Fruit fly (Drosophila melanogaster) whole organism, embryonic: ENCODE measurements around the gene mAcon1.

Source experiments
- CG11696 ChIP-seq: fragments of 200-800 bp; sonication (Bioruptor generic); IDR thresholded peaks from 2 replicates; pipeline ENCODE4 v1.3.6; 2022; ENCODE audit warnings: missing biosample characterization, missing genetic modification characterization
- CG12744 ChIP-seq: fragments of 200-800 bp; sonication (Bioruptor generic); optimal IDR thresholded peaks from 2 replicates; lab custom pipeline; 2016; ENCODE audit warnings: missing biosample characterization, missing genetic modification characterization
- CG14014 ChIP-seq: fragments of 200-800 bp; sonication (Bioruptor generic); IDR thresholded peaks from 2 replicates; pipeline ENCODE4 v1.3.6; 2022; ENCODE audit warnings: missing biosample characterization, missing genetic modification characterization
- CG15073 ChIP-seq: fragments of 200-800 bp; sonication (Bioruptor generic); optimal IDR thresholded peaks from 2 replicates; lab custom pipeline; 2016; ENCODE audit warnings: missing biosample characterization, missing genetic modification characterization
- CG15269 ChIP-seq: fragments of 200-800 bp; sonication (Bioruptor generic); optimal IDR thresholded peaks from 2 replicates; lab custom pipeline; 2018; ENCODE audit warnings: missing biosample characterization, mild to moderate bottlenecking, missing genetic modification characterization, moderate library complexity
- CG1602 ChIP-seq: fragments of 200-800 bp; sonication (Bioruptor generic); optimal IDR thresholded peaks from 3 replicates; lab custom pipeline; 2016; ENCODE audit warnings: missing biosample characterization, missing genetic modification characterization
- CG1603 ChIP-seq: fragments of 200-800 bp; sonication (Bioruptor generic); optimal IDR thresholded peaks from 2 replicates; lab custom pipeline; 2019; ENCODE audit warnings: missing biosample characterization, mild to moderate bottlenecking, missing genetic modification characterization, moderate library complexity
- CG17912 ChIP-seq: fragments of 200-800 bp; sonication (Bioruptor generic); optimal IDR thresholded peaks from 2 replicates; lab custom pipeline; 2018; ENCODE audit warnings: missing biosample characterization, mild to moderate bottlenecking, missing genetic modification characterization
- CG3281 ChIP-seq: fragments of 200-800 bp; sonication (Bioruptor generic); optimal IDR thresholded peaks from 3 replicates; lab custom pipeline; 2017; ENCODE audit warnings: missing biosample characterization, mild to moderate bottlenecking, missing genetic modification characterization
- CG4404 ChIP-seq: fragments of 200-800 bp; sonication (Bioruptor generic); IDR thresholded peaks from 2 replicates; pipeline ENCODE4 v1.3.6; 2022; ENCODE audit warnings: missing biosample characterization, missing genetic modification characterization
- CG4820 ChIP-seq: fragments of 200-800 bp; sonication (Bioruptor generic); optimal IDR thresholded peaks from 3 replicates; lab custom pipeline; 2016; ENCODE audit warnings: missing biosample characterization, missing genetic modification characterization
- CG5180 ChIP-seq: fragments of 200-800 bp; sonication (Bioruptor generic); optimal IDR thresholded peaks from 3 replicates; lab custom pipeline; 2017; ENCODE audit warnings: missing biosample characterization, missing genetic modification characterization, mild to moderate bottlenecking, moderate library complexity, missing genetic modification reagents
- CG6683 ChIP-seq: fragments of 200-800 bp; sonication (Bioruptor generic); optimal IDR thresholded peaks from 2 replicates; lab custom pipeline; 2017; ENCODE audit warnings: missing biosample characterization, mild to moderate bottlenecking, missing genetic modification characterization, missing genetic modification reagents
- CG7786 ChIP-seq: fragments of 200-800 bp; sonication (Bioruptor generic); optimal IDR thresholded peaks from 2 replicates; lab custom pipeline; 2016; ENCODE audit warnings: missing biosample characterization, missing genetic modification characterization
- CG7987 ChIP-seq: fragments of 200-800 bp; sonication (Bioruptor generic); optimal IDR thresholded peaks from 2 replicates; lab custom pipeline; 2018; ENCODE audit warnings: missing biosample characterization, mild to moderate bottlenecking, missing genetic modification characterization, moderate library complexity
- CG9609 ChIP-seq: fragments of 200-800 bp; sonication (Bioruptor generic); optimal IDR thresholded peaks from 3 replicates; lab custom pipeline; 2016; ENCODE audit warnings: missing biosample characterization, missing genetic modification characterization
- Doc2 ChIP-seq: fragments of 200-800 bp; sonication (Bioruptor generic); IDR thresholded peaks from 2 replicates; pipeline ENCODE4 v1.3.6; 2022; ENCODE audit warnings: missing biosample characterization, missing genetic modification characterization
- Dref ChIP-seq: fragments of 200-800 bp; sonication (Bioruptor generic); IDR thresholded peaks from 2 replicates; pipeline ENCODE4 v1.3.6; 2022; ENCODE audit warnings: missing biosample characterization, missing genetic modification characterization
- HLH3B ChIP-seq: fragments of 200-800 bp; sonication (Bioruptor generic); IDR thresholded peaks from 2 replicates; pipeline ENCODE4 v1.3.6; 2022; ENCODE audit warnings: missing biosample characterization, missing genetic modification characterization
- Hr39 ChIP-seq: fragments of >200 bp; optimal IDR thresholded peaks from 2 replicates; lab custom pipeline; 2017
- Hr78 ChIP-seq, 2 experiments: fragments of 200-800 bp in 1 of 2; fragments of >200 bp in 1 of 2; sonication (Bioruptor generic) in 1 of 2; optimal IDR thresholded peaks; 2 replicates each; lab custom pipeline; 2017 to 2019; ENCODE audit warnings: missing biosample characterization in 2 of 2, missing genetic modification characterization in 2 of 2, mild to moderate bottlenecking in 1 of 2, moderate library complexity in 1 of 2
- NC2β ChIP-seq: fragments of 200-800 bp; sonication (Bioruptor generic); optimal IDR thresholded peaks from 2 replicates; lab custom pipeline; 2016; ENCODE audit warnings: missing biosample characterization, missing genetic modification characterization
- PHDP ChIP-seq: fragments of 200-800 bp; sonication (Bioruptor generic); optimal IDR thresholded peaks from 3 replicates; lab custom pipeline; 2018; ENCODE audit warnings: missing biosample characterization, mild to moderate bottlenecking, missing genetic modification characterization, moderate library complexity
- Ptx1 ChIP-seq: fragments of 200-800 bp; sonication (Bioruptor generic); IDR thresholded peaks from 2 replicates; pipeline ENCODE4 v1.3.6; 2022; ENCODE audit warnings: missing biosample characterization, missing genetic modification characterization
- Side ChIP-seq: fragments of 200-800 bp; sonication (Bioruptor generic); optimal IDR thresholded peaks from 2 replicates; lab custom pipeline; 2016; ENCODE audit warnings: missing biosample characterization, missing genetic modification characterization
- aop ChIP-seq: fragments of 200-800 bp; sonication (Bioruptor generic); IDR thresholded peaks from 2 replicates; pipeline ENCODE4 v1.3.6; 2022; ENCODE audit warnings: missing biosample characterization, missing genetic modification characterization
- ara ChIP-seq: fragments of 200-800 bp; sonication (Bioruptor generic); IDR thresholded peaks from 2 replicates; pipeline ENCODE4 v1.3.6; 2022; ENCODE audit warnings: missing biosample characterization, missing genetic modification characterization
- bsh ChIP-seq, 2 experiments: fragments of 200-800 bp; sonication (Bioruptor generic); optimal IDR thresholded peaks; 2 replicates each; lab custom pipeline; 2017 to 2018; ENCODE audit warnings: mild to moderate bottlenecking in 2 of 2, missing biosample characterization in 2 of 2, missing genetic modification characterization in 2 of 2, moderate library complexity in 1 of 2
- dimm ChIP-seq: fragments of 200-800 bp; sonication (Bioruptor generic); IDR thresholded peaks from 2 replicates; pipeline ENCODE4 v1.3.6; 2022; ENCODE audit warnings: missing biosample characterization, missing genetic modification characterization
- dpn ChIP-seq, 2 experiments: fragments of 200-800 bp; sonication (Bioruptor generic); optimal IDR thresholded peaks; 3 replicates each; lab custom pipeline; 2016; ENCODE audit warnings: missing biosample characterization in 2 of 2, missing genetic modification characterization in 2 of 2
- fu2 ChIP-seq: fragments of 200-800 bp; sonication (Bioruptor generic); optimal IDR thresholded peaks from 2 replicates; lab custom pipeline; 2016; ENCODE audit warnings: missing biosample characterization, missing genetic modification characterization
- gem ChIP-seq: fragments of 200-800 bp; sonication (Bioruptor generic); optimal IDR thresholded peaks from 2 replicates; lab custom pipeline; 2019; ENCODE audit warnings: missing biosample characterization, mild to moderate bottlenecking, missing genetic modification characterization, moderate library complexity
- ham ChIP-seq: fragments of 200-800 bp; sonication (Bioruptor generic); IDR thresholded peaks from 2 replicates; pipeline ENCODE4 v1.3.6; 2022; ENCODE audit warnings: missing biosample characterization, missing genetic modification characterization
- maf-S ChIP-seq: fragments of 200-800 bp; sonication (Bioruptor generic); optimal IDR thresholded peaks from 2 replicates; lab custom pipeline; 2016; ENCODE audit warnings: missing biosample characterization, missing genetic modification characterization
- odd ChIP-seq: fragments of 200-800 bp; sonication (Bioruptor generic); optimal IDR thresholded peaks from 2 replicates; lab custom pipeline; 2017; ENCODE audit warnings: missing biosample characterization, mild to moderate bottlenecking, missing genetic modification characterization
- org-1 ChIP-seq: fragments of 200-800 bp; sonication (Bioruptor generic); optimal IDR thresholded peaks from 2 replicates; lab custom pipeline; 2017; ENCODE audit warnings: missing biosample characterization, missing genetic modification characterization
- otp ChIP-seq: fragments of 200-800 bp; sonication (Bioruptor generic); IDR thresholded peaks from 3 replicates; pipeline ENCODE4, ENCODE4 v1.3.6; 2022; ENCODE audit warnings: missing biosample characterization, missing genetic modification characterization
- p53 ChIP-seq: fragments of 200-800 bp; sonication (Bioruptor generic); optimal IDR thresholded peaks from 2 replicates; lab custom pipeline; 2016; ENCODE audit warnings: missing biosample characterization, missing genetic modification characterization
- pfk ChIP-seq: fragments of 200-800 bp; sonication (Bioruptor generic); optimal IDR thresholded peaks from 2 replicates; lab custom pipeline; 2018; ENCODE audit warnings: missing biosample characterization, mild to moderate bottlenecking, missing genetic modification characterization, moderate library complexity
- pita ChIP-seq: fragments of 200-800 bp; sonication (Bioruptor generic); optimal IDR thresholded peaks from 2 replicates; lab custom pipeline; 2017; ENCODE audit warnings: missing biosample characterization, mild to moderate bottlenecking, missing genetic modification characterization
- pros ChIP-seq: fragments of 200-800 bp; sonication (Bioruptor generic); optimal IDR thresholded peaks from 3 replicates; lab custom pipeline; 2019; ENCODE audit warnings: missing biosample characterization, mild to moderate bottlenecking, missing genetic modification characterization, moderate library complexity
- ranshi ChIP-seq: fragments of 200-800 bp; sonication (Bioruptor generic); IDR thresholded peaks from 2 replicates; pipeline ENCODE4 v1.3.6; 2022; ENCODE audit warnings: missing biosample characterization, missing genetic modification characterization
- repo ChIP-seq: fragments of 200-800 bp; sonication (Bioruptor generic); optimal IDR thresholded peaks from 2 replicates; lab custom pipeline; 2016; ENCODE audit warnings: missing biosample characterization, missing genetic modification characterization
- row ChIP-seq: fragments of 200-800 bp; sonication (Bioruptor generic); IDR thresholded peaks from 3 replicates; pipeline ENCODE4 v1.3.6; 2022; ENCODE audit warnings: missing biosample characterization, missing genetic modification characterization
- sc ChIP-seq, 3 experiments: fragments of >200 bp in 2 of 3; fragments of 200-800 bp in 1 of 3; sonication (Bioruptor generic) in 1 of 3; optimal IDR thresholded peaks; 2 replicates in 2 of 3; 3 replicates in 1 of 3; lab custom pipeline; 2017; ENCODE audit warnings: mild to moderate bottlenecking in 1 of 3, missing biosample characterization in 1 of 3, missing genetic modification characterization in 1 of 3, missing genetic modification reagents in 1 of 3
- sima ChIP-seq: fragments of 200-800 bp; sonication (Bioruptor generic); optimal IDR thresholded peaks from 2 replicates; lab custom pipeline; 2016; ENCODE audit warnings: missing biosample characterization, missing genetic modification characterization
- sisA ChIP-seq: fragments of 200-800 bp; sonication (Bioruptor generic); IDR thresholded peaks from 2 replicates; pipeline ENCODE4 v1.3.6; 2022; ENCODE audit warnings: missing biosample characterization, missing genetic modification characterization
- stc ChIP-seq: fragments of 200-800 bp; sonication (Bioruptor generic); IDR thresholded peaks from 2 replicates; pipeline ENCODE4 v1.3.6; 2022; ENCODE audit warnings: missing biosample characterization, missing genetic modification characterization
- stwl ChIP-seq: fragments of 200-800 bp; sonication (Bioruptor generic); optimal IDR thresholded peaks from 3 replicates; lab custom pipeline; 2018; ENCODE audit warnings: missing biosample characterization, mild to moderate bottlenecking, missing genetic modification characterization, moderate library complexity
- usp ChIP-seq: fragments of >200 bp; optimal IDR thresholded peaks from 2 replicates; lab custom pipeline; 2017; ENCODE audit warnings: missing biosample characterization, missing genetic modification characterization
- vnd ChIP-seq: fragments of 200-800 bp; sonication (Bioruptor generic); IDR thresholded peaks from 3 replicates; pipeline ENCODE4 v1.3.6; 2022; ENCODE audit warnings: missing biosample characterization, missing genetic modification characterization; ENCODE audit not compliant: partially characterized antibody
- z ChIP-seq: fragments of 200-800 bp; sonication (Bioruptor generic); IDR thresholded peaks from 3 replicates; pipeline ENCODE4 v1.3.6; 2022; ENCODE audit warnings: missing biosample characterization, missing genetic modification characterization

mAcon1 gene

dm6 chr2L:21142972-21143385 lies 25.4 kb upstream of the mAcon1 start, which contains the start of gene pths (continued):
- TF ChIP-seq CG1602 (GFP tag; lab: Kevin White, UChicago) = peak; percentile 56
- peak; percentile 38 for TF ChIP-seq CG7786 (GFP tag; lab: Kevin White, UChicago)
- TF ChIP-seq pros (GFP tag; lab: Kevin White, UChicago) = no peak
- no peak for TF ChIP-seq CG5180
- no peak for TF ChIP-seq otp
- TF ChIP-seq sc (optimal IDR thresholded peaks at IDR 0.05; lab: Kevin White, UChicago) = no peak
- no peak for TF ChIP-seq sc (GFP tag; optimal IDR thresholded peaks at IDR 0.05; lab: Kevin White, UChicago)
- peak; percentile 4 for TF ChIP-seq PHDP (tag; lab: Kevin White, UChicago)
- peak; percentile 60 for TF ChIP-seq NC2β (GFP tag; lab: Kevin White, UChicago)
- peak; percentile 37; the same call in 1 of the 2 replicates for TF ChIP-seq CG14014
- TF ChIP-seq CG7987 (GFP tag; lab: Kevin White, UChicago) = no peak
- peak; percentile 22 for TF ChIP-seq CG12744 (GFP tag; lab: Kevin White, UChicago)
- 0 out of 2 replicates have a peak, but pooled peaks have one; percentile 4 for TF ChIP-seq HLH3B (GFP tag; lab: Robert Waterston, UW)
- peak; percentile 90 for TF ChIP-seq Dref
- TF ChIP-seq dimm (GFP tag; lab: Robert Waterston, UW) = no peak
- TF ChIP-seq gem (tag; lab: Kevin White, UChicago) = no peak
- no peak for TF ChIP-seq p53
- no peak for TF ChIP-seq ham (GFP tag; lab: Robert Waterston, UW)
- TF ChIP-seq CG9609 (GFP tag; lab: Kevin White, UChicago) = peak; percentile 37
- TF ChIP-seq CG17912 (GFP tag; lab: Kevin White, UChicago) = no peak
- no peak for TF ChIP-seq stc
- no peak for TF ChIP-seq org-1
- peak; percentile 70 for TF ChIP-seq vnd (GFP tag; lab: Robert Waterston, UW)
- TF ChIP-seq repo = no peak
- TF ChIP-seq Ptx1 = peak; percentile 70
- no peak for TF ChIP-seq CG15269 (tag; lab: Kevin White, UChicago)
- no peak for TF ChIP-seq aop (GFP tag; lab: Robert Waterston, UW)
- TF ChIP-seq pita (GFP tag; lab: Kevin White, UChicago) = no peak
- TF ChIP-seq Side (GFP tag; lab: Kevin White, UChicago) = no peak
- no peak for TF ChIP-seq Hr39
- no peak; the same call in 1 of the 2 replicates for TF ChIP-seq CG4404 (GFP tag; lab: Robert Waterston, UW)
- 0 out of 2 replicates have a peak, but pooled peaks have one; percentile 41 for TF ChIP-seq ranshi (GFP tag; lab: Robert Waterston, UW)
- TF ChIP-seq stwl = peak; percentile 64
- TF ChIP-seq z (GFP tag; lab: Robert Waterston, UW) = no peak
- peak; percentile 50 for TF ChIP-seq CG4820 (GFP tag; lab: Kevin White, UChicago)
- TF ChIP-seq CG6683 (GFP tag; lab: Kevin White, UChicago) = no peak
- peak; percentile 68 for TF ChIP-seq sisA (GFP tag; lab: Robert Waterston, UW)
- peak; percentile 95 for TF ChIP-seq CG1603 (tag; lab: Kevin White, UChicago)
- TF ChIP-seq dpn (GFP tag; optimal IDR thresholded peaks at IDR 0.05; lab: Kevin White, UChicago) = peak; percentile 15 to 65
- TF ChIP-seq usp (GFP tag; lab: Kevin White, UChicago) = no peak
- TF ChIP-seq fu2 (GFP tag; lab: Kevin White, UChicago) = peak; percentile 38
- TF ChIP-seq row (GFP tag; lab: Robert Waterston, UW) = peak; percentile 92
- TF ChIP-seq sima (GFP tag; lab: Kevin White, UChicago) = no peak
- TF ChIP-seq odd = no peak
- TF ChIP-seq CG3281 = no peak
- TF ChIP-seq ara (GFP tag; lab: Robert Waterston, UW) = no peak
- peak in 1 of 2 experiments; percentile 16 for TF ChIP-seq Hr78 (GFP tag; optimal IDR thresholded peaks at IDR 0.05; lab: Kevin White, UChicago)
- TF ChIP-seq CG15073 = no peak
- peak; percentile 47 for TF ChIP-seq pfk
- TF ChIP-seq CG11696 = no peak
- TF ChIP-seq maf-S (GFP tag; lab: Kevin White, UChicago) = peak; percentile 50
- TF ChIP-seq bsh (GFP tag; optimal IDR thresholded peaks at IDR 0.05; lab: Kevin White, UChicago) = no peak
- TF ChIP-seq Doc2 (GFP tag; lab: Robert Waterston, UW) = no peak
